Worm (Caenorhabditis elegans): ENCODE data around the gene pac-1.

ce11 chrIII:8555682-8556081, 60.9 kb downstream of the pac-1 start:
- TF ChIP-seq ama-1 (optimal IDR thresholded peaks at IDR 0.05) (no peak), ama-1 (GFP tag; optimal IDR thresholded peaks at IDR 0.05) (no peak), nfya-1 (tag; optimal IDR thresholded peaks at IDR 0.05; ENCODE audit: borderline replicate concordance, insufficient read depth) (no peak), sea-2 (GFP tag; IDR thresholded peaks at IDR 0.05) (no peak), cebp-2 (GFP tag; IDR thresholded peaks at IDR 0.05) (no peak), T07F8.4 (tag; optimal IDR thresholded peaks at IDR 0.05) (no peak), ceh-40 (GFP tag; IDR thresholded peaks at IDR 0.05) (no peak), nhr-90 (tag; optimal IDR thresholded peaks at IDR 0.05) (no peak)

Measured in whole organism, young adult.